Worm (Caenorhabditis elegans) whole organism, early embryonic: ENCODE measurements around the gene M02A10.1.

Experiments used
- B0310.2 ChIP-seq: sonication (generic microtip); optimal IDR thresholded peaks from 2 replicates; lab custom pipeline; 2016; ENCODE audit warnings: mild to moderate bottlenecking, missing genetic modification characterization, missing compliant biosample characterization
- F13C5.2 ChIP-seq: sonication (generic microtip); optimal IDR thresholded peaks from 2 replicates; lab custom pipeline; 2017; ENCODE audit warnings: mild to moderate bottlenecking, missing genetic modification characterization, inconsistent platforms, missing compliant biosample characterization
- aly-1 ChIP-seq: sonication (generic microtip); optimal IDR thresholded peaks from 2 replicates; lab custom pipeline; 2016; ENCODE audit warnings: missing genetic modification characterization, missing compliant biosample characterization
- ama-1 ChIP-seq: fragments of 150-350 bp; optimal IDR thresholded peaks from 2 replicates; lab custom pipeline; 2014
- ceh-13 ChIP-seq: fragments of 200-800 bp; sonication (Bioruptor generic); optimal IDR thresholded peaks from 2 replicates; lab custom pipeline; 2018; ENCODE audit warnings: mild to moderate bottlenecking, missing genetic modification characterization, missing compliant biosample characterization
- ceh-36 ChIP-seq: sonication (generic microtip); optimal IDR thresholded peaks from 2 replicates; lab custom pipeline; 2016; ENCODE audit warnings: missing genetic modification characterization, inconsistent platforms, missing compliant biosample characterization
- ets-7 ChIP-seq: sonication (generic microtip); optimal IDR thresholded peaks from 2 replicates; lab custom pipeline; 2016; ENCODE audit warnings: missing genotype, missing genetic modification characterization, missing compliant biosample characterization
- flt-1 ChIP-seq: fragments of 200-800 bp; sonication (Bioruptor generic); IDR thresholded peaks from 2 replicates; pipeline ENCODE4 v1.3.6; 2022; ENCODE audit warnings: missing genetic modification characterization, missing compliant biosample characterization
- hmbx-1 ChIP-seq: sonication (generic microtip); optimal IDR thresholded peaks from 2 replicates; lab custom pipeline; 2016; ENCODE audit warnings: mild to moderate bottlenecking, missing genetic modification characterization, missing compliant biosample characterization
- hmg-4 ChIP-seq: fragments of 200-800 bp; sonication (Bioruptor generic); optimal IDR thresholded peaks from 2 replicates; lab custom pipeline; 2018; ENCODE audit warnings: mild to moderate bottlenecking, missing genetic modification characterization, missing compliant biosample characterization
- hnd-1 ChIP-seq: sonication (generic microtip); optimal IDR thresholded peaks from 2 replicates; lab custom pipeline; 2016; ENCODE audit warnings: missing genetic modification characterization, missing compliant biosample characterization
- pes-1 ChIP-seq: fragments of 200-800 bp; sonication (Bioruptor generic); IDR thresholded peaks from 2 replicates; pipeline ENCODE4 v1.3.6; 2022; ENCODE audit warnings: missing genetic modification reagents, missing genetic modification characterization, missing compliant biosample characterization
- scrt-1 ChIP-seq: fragments of 200-800 bp; sonication (Bioruptor generic); IDR thresholded peaks from 2 replicates; pipeline ENCODE4 v1.3.6; 2022; ENCODE audit warnings: missing genetic modification characterization, missing compliant biosample characterization
- sea-1 ChIP-seq: fragments of 200-800 bp; sonication (Bioruptor generic); conservative IDR thresholded peaks from 2 replicates; pipeline ENCODE4 v1.3.6; 2022; ENCODE audit warnings: missing genetic modification characterization, missing compliant biosample characterization
- tbx-11 ChIP-seq: fragments of 200-800 bp; sonication (Bioruptor generic); IDR thresholded peaks from 2 replicates; pipeline ENCODE4 v1.3.6; 2022; ENCODE audit warnings: missing genetic modification characterization, missing compliant biosample characterization
- tbx-37 ChIP-seq: fragments of 200-800 bp; sonication (Bioruptor generic); conservative IDR thresholded peaks from 2 replicates; pipeline ENCODE4 v1.3.6; 2022; ENCODE audit warnings: missing genetic modification reagents, missing genetic modification characterization, missing compliant biosample characterization
- tra-4 ChIP-seq: sonication (generic microtip); optimal IDR thresholded peaks from 2 replicates; lab custom pipeline; 2017; ENCODE audit warnings: missing genetic modification characterization, missing compliant biosample characterization

The M02A10.1 gene

ce11 chrX:727737-728136, 21.1 kb downstream of the M02A10.1 start:
- TF ChIP-seq flt-1 (no peak), scrt-1 (GFP tag; lab: Robert Waterston, UW) (no peak), tbx-37 (no peak), B0310.2 (tag; lab: Kevin White, UChicago) (no peak), ceh-13 (GFP tag; lab: Kevin White, UChicago) (no peak), sea-1 (GFP tag; lab: Robert Waterston, UW) (no peak), pes-1 (GFP tag; lab: Robert Waterston, UW) (no peak), tra-4 (no peak), tbx-11 (GFP tag; lab: Robert Waterston, UW) (no peak), ama-1 (lab: Kevin White, UChicago) (no peak), F13C5.2 (tag; lab: Kevin White, UChicago) (peak; percentile 41), aly-1 (tag; lab: Kevin White, UChicago) (peak; percentile 52), ceh-36 (peak; percentile 26), hnd-1 (tag; lab: Kevin White, UChicago) (no peak), ets-7 (tag; lab: Kevin White, UChicago) (no peak), hmbx-1 (tag; lab: Kevin White, UChicago) (no peak), hmg-4 (GFP tag; lab: Kevin White, UChicago) (no peak)

ce11 chrX:729062-729461, 22.5 kb downstream of the M02A10.1 start:
- TF ChIP-seq pes-1 (GFP tag; lab: Robert Waterston, UW) (no peak), F13C5.2 (tag; lab: Kevin White, UChicago) (no peak), hmbx-1 (tag; lab: Kevin White, UChicago) (no peak), hnd-1 (tag; lab: Kevin White, UChicago) (no peak), ama-1 (lab: Kevin White, UChicago) (no peak), aly-1 (tag; lab: Kevin White, UChicago) (no peak), ceh-36 (no peak), B0310.2 (tag; lab: Kevin White, UChicago) (no peak), tra-4 (no peak), ets-7 (tag; lab: Kevin White, UChicago) (no peak), tbx-37 (no peak), tbx-11 (GFP tag; lab: Robert Waterston, UW) (no peak), sea-1 (GFP tag; lab: Robert Waterston, UW) (no peak)

- no peak for TF ChIP-seq tbx-11 (GFP tag; lab: Robert Waterston, UW)
- no peak for TF ChIP-seq aly-1 (tag; lab: Kevin White, UChicago)
- no peak for TF ChIP-seq ceh-13 (GFP tag; lab: Kevin White, UChicago)
- no peak for TF ChIP-seq tra-4
- no peak for TF ChIP-seq scrt-1 (GFP tag; lab: Robert Waterston, UW)
- TF ChIP-seq sea-1 (GFP tag; lab: Robert Waterston, UW) = no peak
- no peak for TF ChIP-seq flt-1
- no peak for TF ChIP-seq B0310.2 (tag; lab: Kevin White, UChicago)
- TF ChIP-seq pes-1 (GFP tag; lab: Robert Waterston, UW) = no peak
- no peak for TF ChIP-seq F13C5.2 (tag; lab: Kevin White, UChicago)
- TF ChIP-seq hmbx-1 (tag; lab: Kevin White, UChicago) = no peak
- no peak for TF ChIP-seq ets-7 (tag; lab: Kevin White, UChicago)
- TF ChIP-seq tbx-37 = no peak
- TF ChIP-seq hmg-4 (GFP tag; lab: Kevin White, UChicago) = no peak
- no peak for TF ChIP-seq ceh-36
- no peak for TF ChIP-seq hnd-1 (tag; lab: Kevin White, UChicago)
- TF ChIP-seq ama-1 (lab: Kevin White, UChicago) = no peak
Observed at ce11 chrX:735572-735971, 29.0 kb downstream of the M02A10.1 start, which contains the start of gene npr-19. npr-19 (minus strand) TSS chrX:735672.

- TF ChIP-seq ceh-13 (GFP tag; lab: Kevin White, UChicago) = no peak
- no peak for TF ChIP-seq tra-4
- TF ChIP-seq B0310.2 (tag; lab: Kevin White, UChicago) = no peak
- TF ChIP-seq tbx-37 = no peak
- TF ChIP-seq aly-1 (tag; lab: Kevin White, UChicago) = no peak
- no peak for TF ChIP-seq ets-7 (tag; lab: Kevin White, UChicago)
- TF ChIP-seq hmg-4 (GFP tag; lab: Kevin White, UChicago) = no peak
- no peak for TF ChIP-seq pes-1 (GFP tag; lab: Robert Waterston, UW)
- no peak for TF ChIP-seq hnd-1 (tag; lab: Kevin White, UChicago)
- no peak for TF ChIP-seq F13C5.2 (tag; lab: Kevin White, UChicago)
- no peak for TF ChIP-seq tbx-11 (GFP tag; lab: Robert Waterston, UW)
- TF ChIP-seq sea-1 (GFP tag; lab: Robert Waterston, UW) = no peak
- TF ChIP-seq scrt-1 (GFP tag; lab: Robert Waterston, UW) = no peak
Observed at ce11 chrX:736989-737388, 30.4 kb downstream of the M02A10.1 start.

ce11 chrX:748319-748718, 41.7 kb downstream of the M02A10.1 start:
- TF ChIP-seq ceh-13 (GFP tag; lab: Kevin White, UChicago) = no peak
- TF ChIP-seq flt-1 = no peak
- no peak for TF ChIP-seq hmbx-1 (tag; lab: Kevin White, UChicago)
- no peak for TF ChIP-seq hnd-1 (tag; lab: Kevin White, UChicago)
- TF ChIP-seq tra-4 = no peak
- TF ChIP-seq hmg-4 (GFP tag; lab: Kevin White, UChicago) = no peak
- no peak for TF ChIP-seq ama-1 (lab: Kevin White, UChicago)
- no peak for TF ChIP-seq pes-1 (GFP tag; lab: Robert Waterston, UW)
- TF ChIP-seq B0310.2 (tag; lab: Kevin White, UChicago) = no peak
- no peak for TF ChIP-seq tbx-37
- no peak for TF ChIP-seq ceh-36
